Worm (Caenorhabditis elegans) whole organism, mixed stage, embryonic: ENCODE data around the gene R08D7.4.

ENCODE experiments used
- M03D4.4 ChIP-seq: sonication (generic microtip); optimal IDR thresholded peaks from 2 replicates; lab custom pipeline; 2017; ENCODE audit warnings: mild to moderate bottlenecking, missing genetic modification characterization, missing compliant biosample characterization
- bed-3 ChIP-seq: fragments of 200-800 bp; sonication (Bioruptor generic); optimal IDR thresholded peaks from 3 replicates; lab custom pipeline; 2018; ENCODE audit warnings: mild to moderate bottlenecking, missing genetic modification characterization, moderate library complexity, missing compliant biosample characterization
- blmp-1 ChIP-seq: fragments of 150-350 bp; optimal IDR thresholded peaks from 2 replicates; lab custom pipeline; 2014; ENCODE audit warnings: missing biosample characterization, missing genetic modification characterization
- ceh-39 ChIP-seq: fragments of 150-350 bp; optimal IDR thresholded peaks from 2 replicates; lab custom pipeline; 2014; ENCODE audit warnings: missing biosample characterization, missing genetic modification characterization
- ceh-43 ChIP-seq: fragments of 200-800 bp; sonication (Bioruptor generic); optimal IDR thresholded peaks from 2 replicates; lab custom pipeline; 2018; ENCODE audit warnings: mild to moderate bottlenecking, missing genetic modification characterization, moderate library complexity, missing compliant biosample characterization
- ceh-83 ChIP-seq: fragments of 200-800 bp; sonication (Bioruptor generic); optimal IDR thresholded peaks from 2 replicates; lab custom pipeline; 2018; ENCODE audit warnings: mild to moderate bottlenecking, missing genetic modification characterization, missing compliant biosample characterization
- ces-1 ChIP-seq: fragments of 150-350 bp; optimal IDR thresholded peaks from 2 replicates; lab custom pipeline; 2014; ENCODE audit warnings: missing biosample characterization, missing genetic modification reagents, missing genetic modification characterization
- cnd-1 ChIP-seq: fragments of 200-800 bp; sonication (Bioruptor generic); optimal IDR thresholded peaks from 2 replicates; lab custom pipeline; 2018; ENCODE audit warnings: mild to moderate bottlenecking, missing genetic modification characterization, missing compliant biosample characterization
- drap-1 ChIP-seq: fragments of 200-800 bp; sonication (Bioruptor generic); optimal IDR thresholded peaks from 3 replicates; lab custom pipeline; 2018; ENCODE audit warnings: mild to moderate bottlenecking, missing genetic modification characterization, missing compliant biosample characterization
- elt-1 ChIP-seq: sonication (generic microtip); optimal IDR thresholded peaks from 2 replicates; lab custom pipeline; 2017; ENCODE audit warnings: missing genetic modification characterization, mild to moderate bottlenecking, missing compliant biosample characterization, antibody characterized with exemption, moderate library complexity, borderline replicate concordance; ENCODE audit not compliant: insufficient read depth
- elt-3 ChIP-seq: fragments of 150-350 bp; optimal IDR thresholded peaks from 2 replicates; lab custom pipeline; 2014; ENCODE audit warnings: missing biosample characterization, missing genetic modification characterization
- flh-1 ChIP-seq: fragments of 200-800 bp; sonication (Bioruptor generic); optimal IDR thresholded peaks from 2 replicates; lab custom pipeline; 2018; ENCODE audit warnings: mild to moderate bottlenecking, missing genetic modification characterization, moderate library complexity, missing compliant biosample characterization
- ham-2 ChIP-seq: fragments of 200-800 bp; sonication (Bioruptor generic); optimal IDR thresholded peaks from 2 replicates; lab custom pipeline; 2018; ENCODE audit warnings: mild to moderate bottlenecking, missing genetic modification characterization, missing compliant biosample characterization
- hlh-1 ChIP-seq: fragments of 150-350 bp; optimal IDR thresholded peaks from 2 replicates; lab custom pipeline; 2014; ENCODE audit warnings: missing biosample characterization, missing genetic modification reagents, missing genetic modification characterization
- lin-13 ChIP-seq: fragments of 150-350 bp; optimal IDR thresholded peaks from 2 replicates; lab custom pipeline; 2014; ENCODE audit warnings: missing biosample characterization, missing genetic modification characterization
- lin-32 ChIP-seq: fragments of 200-800 bp; sonication (Bioruptor generic); optimal IDR thresholded peaks from 2 replicates; lab custom pipeline; 2018; ENCODE audit warnings: mild to moderate bottlenecking, missing genetic modification characterization, missing compliant biosample characterization
- lsy-2 ChIP-seq: fragments of 150-350 bp; optimal IDR thresholded peaks from 2 replicates; lab custom pipeline; 2014; ENCODE audit warnings: missing biosample characterization, missing genetic modification characterization
- mab-5 ChIP-seq: fragments of 150-350 bp; optimal IDR thresholded peaks from 2 replicates; lab custom pipeline; 2014; ENCODE audit warnings: missing biosample characterization, missing genetic modification characterization
- mep-1 ChIP-seq: fragments of 150-350 bp; optimal IDR thresholded peaks from 2 replicates; lab custom pipeline; 2017; ENCODE audit warnings: missing biosample characterization, missing genetic modification reagents, missing genetic modification characterization, inconsistent platforms
- mls-2 ChIP-seq: sonication (generic microtip); optimal IDR thresholded peaks from 2 replicates; lab custom pipeline; 2016; ENCODE audit warnings: mild to moderate bottlenecking, missing genetic modification characterization, moderate library complexity, missing compliant biosample characterization
- nhr-12 ChIP-seq: fragments of 150-350 bp; optimal IDR thresholded peaks from 2 replicates; lab custom pipeline; 2014; ENCODE audit warnings: missing biosample characterization, missing genetic modification characterization
- nhr-2 ChIP-seq: fragments of 150-350 bp; optimal IDR thresholded peaks from 2 replicates; lab custom pipeline; 2014; ENCODE audit warnings: missing biosample characterization, missing genetic modification characterization
- nhr-237 ChIP-seq: fragments of 150-350 bp; optimal IDR thresholded peaks from 2 replicates; lab custom pipeline; 2014; ENCODE audit warnings: missing biosample characterization, missing genetic modification characterization
- nhr-28 ChIP-seq: fragments of 150-350 bp; optimal IDR thresholded peaks from 2 replicates; lab custom pipeline; 2014; ENCODE audit warnings: missing biosample characterization, missing genetic modification characterization
- nhr-76 ChIP-seq: sonication (generic microtip); optimal IDR thresholded peaks from 2 replicates; lab custom pipeline; 2017; ENCODE audit warnings: missing biosample characterization, missing genetic modification characterization
- pha-4 ChIP-seq: fragments of 150-350 bp; optimal IDR thresholded peaks from 2 replicates; lab custom pipeline; 2018; ENCODE audit warnings: missing biosample characterization, missing genetic modification reagents, missing genetic modification characterization
- sem-2 ChIP-seq: fragments of 200-800 bp; sonication (Bioruptor generic); optimal IDR thresholded peaks from 2 replicates; lab custom pipeline; 2018; ENCODE audit warnings: mild to moderate bottlenecking, missing genetic modification characterization, missing compliant biosample characterization
- snpc-4 ChIP-seq: fragments of 150-350 bp; optimal IDR thresholded peaks from 2 replicates; lab custom pipeline; 2014; ENCODE audit warnings: missing biosample characterization, missing genetic modification characterization
- sptf-1 ChIP-seq: sonication (generic microtip); optimal IDR thresholded peaks from 2 replicates; lab custom pipeline; 2017; ENCODE audit warnings: mild to moderate bottlenecking, missing genetic modification characterization, moderate library complexity, missing compliant biosample characterization
- unc-120 ChIP-seq: sonication (generic microtip); optimal IDR thresholded peaks from 2 replicates; lab custom pipeline; 2017; ENCODE audit warnings: missing genetic modification characterization, missing compliant biosample characterization; ENCODE audit not compliant: poor library complexity, severe bottlenecking
- unc-39 ChIP-seq: fragments of 150-350 bp; optimal IDR thresholded peaks from 2 replicates; lab custom pipeline; 2014; ENCODE audit warnings: missing biosample characterization, missing genetic modification characterization
- unc-62 ChIP-seq: fragments of 150-350 bp; optimal IDR thresholded peaks from 2 replicates; lab custom pipeline; 2014; ENCODE audit warnings: missing biosample characterization, missing genetic modification reagents, missing genetic modification characterization
- zip-8 ChIP-seq: fragments of 150-350 bp; optimal IDR thresholded peaks from 2 replicates; lab custom pipeline; 2014; ENCODE audit warnings: missing biosample characterization, missing genetic modification characterization
- ztf-11 ChIP-seq: fragments of 150-350 bp; optimal IDR thresholded peaks from 2 replicates; lab custom pipeline; 2014; ENCODE audit warnings: missing biosample characterization, missing genetic modification characterization

Gene R08D7.4

ce11 chrIII:8971255-8972020 lies at the start of gene R08D7.4, which contains the start of gene eif-3.D:
R08D7.4 (plus strand) TSS chrIII:8971892.
eif-3.D (minus strand) TSS chrIII:8971578.
- TF ChIP-seq nhr-12 (tag; lab: Kevin White, UChicago), result no peak
- TF ChIP-seq unc-120, result peak; percentile 37
- no peak for TF ChIP-seq ceh-43 (GFP tag; lab: Kevin White, UChicago)
- peak; percentile 33 for TF ChIP-seq nhr-237 (tag; lab: Kevin White, UChicago)
- TF ChIP-seq zip-8 (tag; lab: Kevin White, UChicago), result no peak
- no peak for TF ChIP-seq unc-62 (GFP tag; lab: Kevin White, UChicago)
- TF ChIP-seq cnd-1 (tag; lab: Kevin White, UChicago), result peak; percentile 9
- TF ChIP-seq M03D4.4, result peak; percentile 58
- peak; percentile 49 for TF ChIP-seq pha-4 (tag; lab: Kevin White, UChicago)
- no peak for TF ChIP-seq ham-2 (GFP tag; lab: Kevin White, UChicago)
- no peak for TF ChIP-seq flh-1 (GFP tag; lab: Kevin White, UChicago)
- no peak for TF ChIP-seq ceh-83 (GFP tag; lab: Kevin White, UChicago)
- no peak for TF ChIP-seq ces-1
- TF ChIP-seq sem-2 (GFP tag; lab: Kevin White, UChicago), result no peak
- TF ChIP-seq hlh-1, result no peak
- TF ChIP-seq ztf-11 (tag; lab: Kevin White, UChicago), result peak; percentile 46
- peak; percentile 79 for TF ChIP-seq sptf-1 (tag; lab: Kevin White, UChicago)
- no peak for TF ChIP-seq elt-3 (tag; lab: Kevin White, UChicago)
- TF ChIP-seq lsy-2 (tag; lab: Kevin White, UChicago), result peak; percentile 56
- no peak for TF ChIP-seq snpc-4 (tag; lab: Kevin White, UChicago)
- TF ChIP-seq bed-3, result peak; percentile 16
- TF ChIP-seq lin-32 (GFP tag; lab: Kevin White, UChicago), result no peak
- TF ChIP-seq mls-2 (tag; lab: Kevin White, UChicago), result peak; percentile 64
- TF ChIP-seq lin-13, result peak; percentile 31
- TF ChIP-seq unc-39 (tag; lab: Kevin White, UChicago), result no peak
- TF ChIP-seq drap-1 (GFP tag; lab: Kevin White, UChicago), result no peak
- TF ChIP-seq nhr-2, result no peak
- no peak for TF ChIP-seq mep-1 (tag; lab: Kevin White, UChicago)
- TF ChIP-seq mab-5, result no peak
- TF ChIP-seq elt-1 (tag; lab: Kevin White, UChicago), result no peak
- no peak for TF ChIP-seq blmp-1 (tag; lab: Kevin White, UChicago)

ce11 chrIII:8922061-8922460 lies 49.6 kb upstream of the R08D7.4 start:
- TF ChIP-seq blmp-1 (tag; lab: Kevin White, UChicago) (no peak), drap-1 (GFP tag; lab: Kevin White, UChicago) (no peak), mls-2 (tag; lab: Kevin White, UChicago) (no peak), nhr-2 (no peak), lsy-2 (tag; lab: Kevin White, UChicago) (peak; percentile 4), flh-1 (GFP tag; lab: Kevin White, UChicago) (no peak), elt-1 (tag; lab: Kevin White, UChicago) (no peak), nhr-12 (tag; lab: Kevin White, UChicago) (no peak), mep-1 (tag; lab: Kevin White, UChicago) (no peak), snpc-4 (tag; lab: Kevin White, UChicago) (no peak), sem-2 (GFP tag; lab: Kevin White, UChicago) (no peak), cnd-1 (tag; lab: Kevin White, UChicago) (no peak), hlh-1 (peak; percentile 13), ces-1 (no peak), nhr-237 (tag; lab: Kevin White, UChicago) (peak; percentile 39), unc-62 (GFP tag; lab: Kevin White, UChicago) (peak; percentile 60), bed-3 (no peak), lin-13 (no peak), nhr-76 (tag; lab: Kevin White, UChicago) (no peak), M03D4.4 (no peak)

ce11 chrIII:8923240-8923734 lies 48.4 kb upstream of the R08D7.4 start, which contains the start of gene glb-1:
glb-1 (minus strand) TSS chrIII:8923290.
- TF ChIP-seq flh-1 (GFP tag; lab: Kevin White, UChicago) (no peak), ceh-39 (tag; lab: Kevin White, UChicago) (no peak), nhr-12 (tag; lab: Kevin White, UChicago) (no peak), mep-1 (tag; lab: Kevin White, UChicago) (no peak), nhr-237 (tag; lab: Kevin White, UChicago) (no peak), nhr-28 (tag; lab: Kevin White, UChicago) (no peak), mls-2 (tag; lab: Kevin White, UChicago) (no peak)
